Worm (Caenorhabditis elegans): ENCODE measurements around the gene C46F11.6.

The C46F11.6 gene

DNA sequence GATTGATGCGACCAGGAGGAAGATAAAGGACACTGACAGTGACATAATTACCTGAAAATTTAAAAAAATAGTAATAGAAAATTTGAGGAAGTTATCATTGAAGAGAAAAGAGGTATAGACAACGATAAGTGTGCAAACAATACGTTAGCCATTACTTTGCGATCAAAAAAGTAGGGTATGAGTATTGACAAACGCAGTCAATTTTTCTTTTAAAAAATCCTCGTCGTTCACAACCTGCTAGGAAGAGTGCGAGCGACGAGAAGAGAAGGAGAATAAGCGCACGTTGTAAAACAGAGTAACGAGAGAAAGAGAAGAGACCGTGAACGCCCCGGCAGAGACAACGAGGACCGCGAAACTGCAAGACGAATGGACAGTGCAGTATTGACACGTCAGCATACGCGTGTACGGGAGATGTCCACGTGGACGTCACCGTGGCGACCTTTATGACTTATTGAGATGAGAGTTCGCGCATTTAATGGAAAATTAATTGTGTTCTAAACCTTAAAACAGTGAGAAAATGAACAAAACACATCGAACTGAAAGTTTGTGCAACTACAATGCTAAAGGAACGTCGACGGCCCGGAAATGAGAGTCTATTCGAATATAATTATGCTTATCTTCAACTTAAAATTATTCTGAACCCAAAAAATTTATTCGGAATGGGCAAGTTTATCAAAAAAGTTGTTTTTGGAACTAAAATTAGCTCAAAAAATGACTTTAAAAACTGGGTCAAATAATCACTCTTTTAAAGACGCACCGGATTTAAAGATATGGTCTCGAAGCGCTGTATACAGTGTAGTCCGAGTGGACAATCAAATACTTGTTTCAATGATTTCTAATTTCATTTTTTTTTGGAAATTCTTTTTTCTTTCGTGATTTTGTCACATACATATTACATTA is 31.4 kb upstream of the C46F11.6 start, which contains the start of the genes pdi-1 and C14B1.2:
Gene pdi-1, minus strand, starts transcription at position 51 of the 900 bp plus-strand sequence.
Gene C14B1.2, plus strand, starts transcription at position 850 of the 900 bp plus-strand sequence.
- TF ChIP-seq F13C5.2 (tag; optimal IDR thresholded peaks at IDR 0.05) (no peak), hmg-4 (GFP tag; optimal IDR thresholded peaks at IDR 0.05) (peak; percentile 52)

DNA sequence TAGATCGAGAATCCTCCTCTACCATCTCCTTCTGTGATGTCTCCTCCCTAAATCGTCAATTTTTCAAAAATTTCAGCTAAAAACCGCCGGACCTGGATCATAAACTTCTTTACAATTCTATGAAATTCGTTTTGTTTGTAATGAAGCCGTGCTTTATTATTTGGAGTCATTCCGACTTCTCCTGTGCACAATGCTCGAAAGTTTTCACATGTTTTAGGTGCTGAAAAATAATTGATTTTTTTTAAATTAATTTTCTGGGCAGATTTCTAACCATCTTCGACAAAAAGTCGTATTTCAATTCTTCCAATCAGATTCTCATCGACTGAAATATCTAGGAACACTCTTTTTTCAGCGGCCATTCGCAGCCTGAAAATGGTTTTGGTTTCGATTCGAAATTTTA is 29.0 kb upstream of the C46F11.6 start, which contains the start of gene cyn-9:
Gene cyn-9, minus strand, starts transcription at position 366 of the 400 bp plus-strand sequence.
- TF ChIP-seq ceh-13 (GFP tag; optimal IDR thresholded peaks at IDR 0.05): no peak
- TF ChIP-seq ets-7 (tag; optimal IDR thresholded peaks at IDR 0.05): no peak
- TF ChIP-seq flt-1 (GFP tag; IDR thresholded peaks at IDR 0.05): no peak
- TF ChIP-seq ceh-36 (tag; optimal IDR thresholded peaks at IDR 0.05): no peak
- TF ChIP-seq sea-1 (GFP tag; conservative IDR thresholded peaks at IDR 0.05): no peak
- TF ChIP-seq tra-4 (tag; optimal IDR thresholded peaks at IDR 0.05): no peak
- no peak for TF ChIP-seq B0310.2 (tag; optimal IDR thresholded peaks at IDR 0.05)
- no peak for TF ChIP-seq ama-1 (optimal IDR thresholded peaks at IDR 0.05)
- TF ChIP-seq pes-1 (GFP tag; IDR thresholded peaks at IDR 0.05): no peak
- no peak for TF ChIP-seq hmg-4 (GFP tag; optimal IDR thresholded peaks at IDR 0.05)
- TF ChIP-seq aly-1 (tag; optimal IDR thresholded peaks at IDR 0.05): no peak
- TF ChIP-seq F13C5.2 (tag; optimal IDR thresholded peaks at IDR 0.05): no peak

DNA sequence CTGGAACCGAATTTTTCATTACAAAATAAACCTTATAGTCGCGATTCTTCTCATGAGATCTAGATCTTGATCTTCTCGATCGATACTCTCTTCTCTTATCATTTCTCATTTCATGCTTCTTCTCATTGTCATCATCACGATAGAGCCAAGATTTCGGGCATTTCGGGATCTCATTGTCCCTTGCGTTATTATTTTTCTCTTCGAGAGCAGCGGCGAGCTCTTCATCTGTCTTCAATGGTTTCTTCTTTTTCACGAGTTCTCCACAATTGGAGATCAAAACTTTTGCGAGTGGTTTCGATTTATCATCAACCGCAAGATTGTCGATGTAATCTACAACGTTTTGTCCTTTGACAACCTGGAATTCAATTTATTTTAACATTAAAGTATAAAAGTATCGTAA is 28.1 kb upstream of the C46F11.6 start:
- TF ChIP-seq B0310.2 (tag; optimal IDR thresholded peaks at IDR 0.05) (no peak), aly-1 (tag; optimal IDR thresholded peaks at IDR 0.05) (no peak), tbx-37 (GFP tag; conservative IDR thresholded peaks at IDR 0.05) (no peak), sea-1 (GFP tag; conservative IDR thresholded peaks at IDR 0.05) (no peak), F13C5.2 (tag; optimal IDR thresholded peaks at IDR 0.05) (no peak), ama-1 (optimal IDR thresholded peaks at IDR 0.05) (no peak), flt-1 (GFP tag; IDR thresholded peaks at IDR 0.05) (no peak), ceh-13 (GFP tag; optimal IDR thresholded peaks at IDR 0.05) (no peak), hmg-4 (GFP tag; optimal IDR thresholded peaks at IDR 0.05) (no peak), ets-7 (tag; optimal IDR thresholded peaks at IDR 0.05) (no peak), tra-4 (tag; optimal IDR thresholded peaks at IDR 0.05) (no peak), hnd-1 (tag; optimal IDR thresholded peaks at IDR 0.05) (no peak), pes-1 (GFP tag; IDR thresholded peaks at IDR 0.05) (no peak), ceh-36 (tag; optimal IDR thresholded peaks at IDR 0.05) (no peak), scrt-1 (GFP tag; IDR thresholded peaks at IDR 0.05) (no peak), tbx-11 (GFP tag; IDR thresholded peaks at IDR 0.05) (no peak), hmbx-1 (tag; optimal IDR thresholded peaks at IDR 0.05) (no peak)

DNA sequence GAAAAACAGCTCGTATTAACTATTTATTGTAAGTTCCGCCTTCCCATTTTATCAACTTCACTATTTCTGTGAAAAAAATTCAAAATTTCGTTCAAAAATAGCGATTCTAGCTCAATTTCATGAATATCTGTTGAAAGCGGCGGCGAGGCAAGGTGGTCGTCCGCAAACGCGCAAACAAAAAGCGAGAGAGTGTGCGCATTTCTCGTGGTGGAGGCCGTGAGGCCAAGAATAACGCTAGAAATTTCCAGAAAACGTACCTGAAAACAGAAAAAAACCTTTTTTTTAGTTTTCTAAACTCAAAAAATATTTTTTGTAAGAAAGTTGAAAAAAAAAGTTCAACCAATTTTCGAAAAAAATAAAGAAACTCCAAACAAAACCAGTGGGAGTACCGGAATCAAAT is 26.9 kb upstream of the C46F11.6 start:
- TF ChIP-seq scrt-1 (GFP tag; IDR thresholded peaks at IDR 0.05): peak; percentile 67; the same call in 1 of the 2 replicates

DNA sequence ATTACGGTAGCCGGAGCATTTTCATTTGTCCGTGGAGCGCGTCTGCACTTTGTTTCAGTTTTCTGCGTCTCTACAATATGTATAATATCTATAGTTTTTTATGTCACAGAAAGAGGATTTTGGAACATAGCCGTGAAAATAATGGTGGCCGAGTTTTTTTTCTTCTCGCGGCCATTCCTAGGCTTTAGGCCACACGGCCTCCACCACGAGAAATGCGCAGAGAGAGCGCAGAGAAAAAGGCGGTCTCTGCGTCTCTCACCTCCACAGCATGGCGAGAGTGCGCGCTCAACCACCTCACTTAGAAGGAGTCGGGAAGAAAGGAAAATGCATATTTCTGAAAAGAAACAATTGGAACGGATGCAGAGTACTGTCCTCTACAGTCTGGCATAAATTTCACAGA is 25.2 kb upstream of the C46F11.6 start:
- TF ChIP-seq sea-1 (GFP tag; conservative IDR thresholded peaks at IDR 0.05) (peak; percentile 71), pes-1 (GFP tag; IDR thresholded peaks at IDR 0.05) (peak; percentile 66; the same call in 1 of the 2 replicates)

DNA sequence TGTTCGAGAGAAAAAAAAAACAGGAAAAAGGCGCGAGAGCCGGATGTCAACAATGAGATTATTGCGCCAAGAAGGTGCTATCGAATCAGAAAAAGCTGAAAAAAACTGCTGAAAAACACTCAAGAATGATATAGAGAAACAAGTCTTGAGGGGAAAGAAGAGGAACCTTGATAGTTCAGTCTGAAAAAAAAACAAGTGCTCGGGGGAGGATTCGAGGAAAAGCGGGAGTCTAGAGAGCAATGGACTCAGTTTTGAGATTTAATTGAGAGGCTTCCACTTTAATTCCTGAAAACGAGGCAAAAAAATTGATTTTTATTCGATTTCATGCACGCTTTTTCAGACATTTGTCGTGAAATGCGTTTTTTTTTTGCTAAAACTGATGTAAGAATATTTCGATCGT is 24.3 kb upstream of the C46F11.6 start, which contains the start of gene npr-15:
Gene npr-15, minus strand, starts transcription at position 101 of the 400 bp plus-strand sequence.
- TF ChIP-seq F13C5.2 (tag; optimal IDR thresholded peaks at IDR 0.05) (no peak), flt-1 (GFP tag; IDR thresholded peaks at IDR 0.05) (no peak), ceh-36 (tag; optimal IDR thresholded peaks at IDR 0.05) (no peak), hnd-1 (tag; optimal IDR thresholded peaks at IDR 0.05) (no peak), pes-1 (GFP tag; IDR thresholded peaks at IDR 0.05) (no peak), hmbx-1 (tag; optimal IDR thresholded peaks at IDR 0.05) (no peak), scrt-1 (GFP tag; IDR thresholded peaks at IDR 0.05) (no peak), tra-4 (tag; optimal IDR thresholded peaks at IDR 0.05) (no peak), ama-1 (optimal IDR thresholded peaks at IDR 0.05) (no peak), hmg-4 (GFP tag; optimal IDR thresholded peaks at IDR 0.05) (no peak), ets-7 (tag; optimal IDR thresholded peaks at IDR 0.05) (no peak), B0310.2 (tag; optimal IDR thresholded peaks at IDR 0.05) (no peak)

DNA sequence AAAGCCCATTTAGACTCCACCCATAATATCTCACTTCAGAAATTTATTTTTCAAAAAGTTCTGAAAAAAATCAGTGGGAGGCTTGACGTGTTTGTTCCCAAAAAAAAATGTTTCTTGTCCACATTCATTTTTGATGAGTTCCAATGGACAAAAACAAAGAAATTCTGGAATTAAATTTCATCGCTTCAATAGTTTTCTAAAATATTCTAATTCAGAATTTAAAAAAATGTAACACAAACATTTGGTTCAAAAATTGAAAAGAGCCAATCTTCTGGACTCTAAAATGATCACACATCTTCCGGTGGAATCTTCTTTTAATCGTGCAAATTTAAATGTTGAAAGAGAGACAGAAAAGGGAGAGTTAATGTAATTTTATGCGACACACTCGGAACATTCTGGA is 22.3 kb upstream of the C46F11.6 start:
- TF ChIP-seq ets-7 (tag; optimal IDR thresholded peaks at IDR 0.05) (no peak), pes-1 (GFP tag; IDR thresholded peaks at IDR 0.05) (no peak), tbx-11 (GFP tag; IDR thresholded peaks at IDR 0.05) (no peak), scrt-1 (GFP tag; IDR thresholded peaks at IDR 0.05) (no peak), tra-4 (tag; optimal IDR thresholded peaks at IDR 0.05) (no peak), ceh-13 (GFP tag; optimal IDR thresholded peaks at IDR 0.05) (no peak)

DNA sequence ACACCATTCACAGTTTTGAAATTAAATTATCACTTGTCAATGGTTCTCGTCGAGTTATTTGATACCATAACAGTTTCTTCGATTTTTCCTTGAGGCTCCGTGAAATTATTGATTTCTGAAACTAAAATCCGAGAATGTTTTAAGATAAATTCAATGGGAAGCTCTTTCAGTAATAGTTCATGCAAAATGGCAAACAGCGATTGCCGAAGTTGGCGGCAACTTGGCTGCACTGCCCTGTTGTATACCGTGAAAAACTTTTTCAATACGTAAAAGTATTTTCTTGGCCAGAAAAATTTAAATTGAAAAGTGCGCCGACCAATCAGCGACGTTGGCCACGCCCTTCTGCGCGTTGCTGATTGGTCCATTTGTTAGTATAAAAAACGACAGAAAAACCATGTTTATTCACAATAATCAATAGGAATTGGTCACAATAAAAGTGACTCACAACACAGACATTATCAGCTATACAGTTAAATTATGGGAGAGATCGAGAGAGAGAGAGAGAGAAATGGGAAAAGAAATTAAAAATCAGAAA is 12.7 kb upstream of the C46F11.6 start:
- no peak for TF ChIP-seq hnd-1 (tag; optimal IDR thresholded peaks at IDR 0.05)
- TF ChIP-seq ceh-36 (tag; optimal IDR thresholded peaks at IDR 0.05): no peak
- no peak for TF ChIP-seq flt-1 (GFP tag; IDR thresholded peaks at IDR 0.05)
- no peak for TF ChIP-seq ceh-13 (GFP tag; optimal IDR thresholded peaks at IDR 0.05)
- TF ChIP-seq scrt-1 (GFP tag; IDR thresholded peaks at IDR 0.05): no peak
- TF ChIP-seq ets-7 (tag; optimal IDR thresholded peaks at IDR 0.05): no peak
- no peak for TF ChIP-seq hmg-4 (GFP tag; optimal IDR thresholded peaks at IDR 0.05)
- no peak for TF ChIP-seq pes-1 (GFP tag; IDR thresholded peaks at IDR 0.05)
- no peak for TF ChIP-seq tra-4 (tag; optimal IDR thresholded peaks at IDR 0.05)
- TF ChIP-seq B0310.2 (tag; optimal IDR thresholded peaks at IDR 0.05): no peak

Measured in whole organism, early embryonic.